Fruit fly (Drosophila melanogaster): ENCODE results near the gene side-II.

The side-II gene

dm6 chr2L:15013523-15013922, 41.4 kb upstream of the side-II start (continued):
- TF ChIP-seq zen (tag; optimal IDR thresholded peaks at IDR 0.05) (peak; percentile 78), CG1832 (GFP tag; optimal IDR thresholded peaks at IDR 0.05) (peak; percentile 10), sens-2 (GFP tag; IDR thresholded peaks at IDR 0.05) (no peak), CkIIα-i1 (GFP tag; IDR thresholded peaks at IDR 0.05) (no peak), Ets65A (GFP tag) (peak; percentile 22), CG7786 (GFP tag; optimal IDR thresholded peaks at IDR 0.05) (no peak), CHES-1-like (GFP tag; optimal IDR thresholded peaks at IDR 0.05) (no peak), Sox102F (GFP tag; optimal IDR thresholded peaks at IDR 0.05) (no peak), CG10979 (tag; optimal IDR thresholded peaks at IDR 0.05) (peak; percentile 12), CG12236 (GFP tag; optimal IDR thresholded peaks at IDR 0.05) (no peak), CG6254 (GFP tag; optimal IDR thresholded peaks at IDR 0.05) (no peak), Usf (GFP tag; optimal IDR thresholded peaks at IDR 0.05) (no peak), Nf-YC (tag; optimal IDR thresholded peaks at IDR 0.05) (no peak), fd96Cb (tag; optimal IDR thresholded peaks at IDR 0.05) (no peak), slou (GFP tag; optimal IDR thresholded peaks at IDR 0.05) (no peak), CG17912 (GFP tag; optimal IDR thresholded peaks at IDR 0.05) (no peak), inv (GFP tag; IDR thresholded peaks at IDR 0.05; ENCODE audit: partially characterized antibody) (no peak), Six4 (GFP tag; optimal IDR thresholded peaks at IDR 0.05) (no peak), oc (tag; optimal IDR thresholded peaks at IDR 0.05) (no peak), Rx (GFP tag; IDR thresholded peaks at IDR 0.05) (no peak), CG7372 (GFP tag; IDR thresholded peaks at IDR 0.05) (0 out of 2 replicates have a peak, but pooled peaks have one; percentile 14), CG13287 (GFP tag; IDR thresholded peaks at IDR 0.05; ENCODE audit: partially characterized antibody) (no peak), ro (GFP tag; IDR thresholded peaks at IDR 0.05) (no peak), Sin3A (optimal IDR thresholded peaks at IDR 0.05) (no peak), crp (GFP tag; optimal IDR thresholded peaks at IDR 0.05) (no peak), scrt (GFP tag; optimal IDR thresholded peaks at IDR 0.05) (peak; percentile 0), CG7928 (GFP tag; optimal IDR thresholded peaks at IDR 0.05) (no peak), CG3995 (GFP tag; optimal IDR thresholded peaks at IDR 0.05) (no peak), CG15479 (GFP tag; optimal IDR thresholded peaks at IDR 0.05) (peak; percentile 55), vfl (GFP tag; optimal IDR thresholded peaks at IDR 0.05) (no peak), pnt (GFP tag; optimal IDR thresholded peaks at IDR 0.05) (no peak), Hmx (GFP tag; optimal IDR thresholded peaks at IDR 0.05) (no peak), CG18011 (GFP tag; optimal IDR thresholded peaks at IDR 0.05) (no peak), cad (GFP tag; optimal IDR thresholded peaks at IDR 0.05) (peak; percentile 80), pb (GFP tag; optimal IDR thresholded peaks at IDR 0.05) (no peak)

- TF ChIP-seq Deaf1 (tag; optimal IDR thresholded peaks at IDR 0.05): peak; percentile 58
- peak; percentile 4 for TF ChIP-seq Fer1 (GFP tag; optimal IDR thresholded peaks at IDR 0.05)
- TF ChIP-seq CG18476 (GFP tag; optimal IDR thresholded peaks at IDR 0.05): peak; percentile 2
- peak; percentile 93 for TF ChIP-seq scrt (GFP tag; optimal IDR thresholded peaks at IDR 0.05)
- no peak for TF ChIP-seq CG9609 (GFP tag; optimal IDR thresholded peaks at IDR 0.05)
- TF ChIP-seq ewg (GFP tag; optimal IDR thresholded peaks at IDR 0.05): peak; percentile 14
- TF ChIP-seq amos (GFP tag; IDR thresholded peaks at IDR 0.05; ENCODE audit: partially characterized antibody): peak; percentile 22; the same call in 1 of the 2 replicates
- peak; percentile 67 for TF ChIP-seq abd-A (tag; optimal IDR thresholded peaks at IDR 0.05)
- TF ChIP-seq salm (tag; optimal IDR thresholded peaks at IDR 0.05): no peak
- TF ChIP-seq Hr51 (GFP tag; optimal IDR thresholded peaks at IDR 0.05): peak in 1 of 2 experiments; percentile 39
- TF ChIP-seq Bgb (GFP tag; IDR thresholded peaks at IDR 0.05; ENCODE audit: partially characterized antibody): peak; percentile 31; the same call in 1 of the 2 replicates
- TF ChIP-seq CG8089 (GFP tag; optimal IDR thresholded peaks at IDR 0.05): no peak
- no peak for TF ChIP-seq dmrt99B (tag; optimal IDR thresholded peaks at IDR 0.05)
- TF ChIP-seq exex (tag; optimal IDR thresholded peaks at IDR 0.05): no peak
- no peak for TF ChIP-seq nau (GFP tag; optimal IDR thresholded peaks at IDR 0.05)
- TF ChIP-seq unpg (GFP tag; optimal IDR thresholded peaks at IDR 0.05): no peak
- 0 out of 3 replicates have a peak, but pooled peaks have one; percentile 25 for TF ChIP-seq ci (GFP tag; IDR thresholded peaks at IDR 0.05)
- TF ChIP-seq Med (GFP tag): peak; percentile 34
Measured at dm6 chr2L:15011779-15012178, 39.7 kb upstream of the side-II start.

All from whole organism, embryonic.